Fruit fly (Drosophila melanogaster) Kc167 (cell line): ENCODE measurements around the gene CG4660.

Experiments
- Myc ChIP-seq: fragments of >200 bp; optimal IDR thresholded peaks from 2 replicates; lab custom pipeline; 2017; ENCODE audit warnings: missing external identifiers
- Sin3A ChIP-seq: fragments of >200 bp; optimal IDR thresholded peaks from 2 replicates; lab custom pipeline; 2018; ENCODE audit warnings: missing external identifiers
- h ChIP-seq: fragments of >200 bp; optimal IDR thresholded peaks from 3 replicates; lab custom pipeline; 2018; ENCODE audit warnings: missing external identifiers
- insv ChIP-seq: fragments of >200 bp; optimal IDR thresholded peaks from 3 replicates; lab custom pipeline; 2018; ENCODE audit warnings: missing external identifiers
- psq ChIP-seq: fragments of >200 bp; optimal IDR thresholded peaks from 2 replicates; lab custom pipeline; 2017; ENCODE audit warnings: missing external identifiers
- ttk ChIP-seq: sonication (Bioruptor generic); optimal IDR thresholded peaks from 2 replicates; lab custom pipeline; 2017; ENCODE audit warnings: missing external identifiers

Gene CG4660

DNA sequence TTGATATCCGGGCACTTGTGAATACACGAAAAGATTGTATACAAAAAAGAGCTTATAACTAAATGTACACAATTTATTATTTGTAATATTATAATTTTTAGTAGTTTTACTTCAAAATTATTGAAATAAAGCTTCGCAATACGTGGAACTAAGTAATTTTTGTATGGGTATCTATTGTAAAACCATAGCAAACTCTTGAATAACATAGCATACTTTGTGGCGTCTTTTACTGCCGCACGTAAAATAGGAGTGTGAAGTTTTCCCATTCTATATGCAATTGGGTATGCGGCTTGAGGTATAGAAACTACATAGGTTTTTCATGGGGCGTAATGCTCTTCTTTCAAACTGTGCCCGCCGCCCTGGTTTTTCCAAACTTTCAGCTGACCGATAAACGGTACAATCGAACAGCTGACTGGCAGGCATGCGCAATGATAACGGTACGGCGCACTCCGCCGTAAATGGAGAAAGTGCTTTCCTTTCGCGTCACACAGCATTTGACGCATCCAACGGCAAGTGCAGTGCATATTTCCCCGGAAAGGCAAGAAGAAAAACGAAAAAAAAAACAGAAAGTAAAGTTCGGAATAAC is 41.6 kb downstream of the CG4660 start, which contains the start of gene CG5937:
TSS of gene CG5937 (plus strand) at position 575 of the 586 bp plus-strand sequence.
- TF ChIP-seq ttk (no peak), psq (no peak)

DNA sequence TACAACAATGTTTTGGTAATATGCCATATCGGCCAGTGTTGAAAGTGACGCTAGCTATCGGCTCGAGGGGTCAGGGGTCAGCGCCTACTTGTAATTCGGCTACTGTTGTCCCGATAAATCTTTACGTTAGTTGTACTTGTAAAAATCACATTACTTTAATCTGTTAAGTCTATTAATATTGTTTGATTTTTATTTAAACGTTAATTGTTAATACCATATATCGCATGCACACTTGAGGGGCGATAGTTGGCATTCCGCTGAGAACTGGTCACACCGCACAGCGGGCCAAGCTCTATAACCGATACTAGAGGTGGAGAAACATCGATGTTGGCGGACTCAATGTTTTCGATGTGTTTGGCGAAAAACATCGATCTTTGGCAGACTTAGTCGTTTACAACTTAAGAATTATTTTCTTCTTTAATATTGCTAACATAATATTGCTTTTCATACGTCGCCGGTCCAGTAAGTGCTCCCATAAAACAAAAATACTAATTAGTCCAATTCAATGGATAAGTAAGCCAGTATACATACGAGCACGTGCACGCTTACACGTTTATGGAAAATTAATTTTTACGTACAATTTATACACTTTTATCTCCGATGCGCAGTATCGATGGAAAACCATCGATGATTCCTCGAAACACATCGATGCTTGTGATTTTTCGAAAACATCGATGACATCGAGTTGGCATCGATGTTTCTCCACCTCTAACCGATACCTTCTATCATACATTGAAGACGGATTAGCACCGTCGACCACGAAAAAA is 43.8 kb downstream of the CG4660 start, which contains the start of the genes rux and MCTS1:
TSS of gene rux (minus strand) at position 621 of the 767 bp plus-strand sequence.
TSS of gene MCTS1 (plus strand) at position 713 of the 767 bp plus-strand sequence.
- TF ChIP-seq ttk (no peak), insv (lab: Kevin White, UChicago) (no peak), Myc (no peak), Sin3A (lab: Kevin White, UChicago) (no peak), psq (no peak), h (lab: Kevin White, UChicago) (no peak)

DNA sequence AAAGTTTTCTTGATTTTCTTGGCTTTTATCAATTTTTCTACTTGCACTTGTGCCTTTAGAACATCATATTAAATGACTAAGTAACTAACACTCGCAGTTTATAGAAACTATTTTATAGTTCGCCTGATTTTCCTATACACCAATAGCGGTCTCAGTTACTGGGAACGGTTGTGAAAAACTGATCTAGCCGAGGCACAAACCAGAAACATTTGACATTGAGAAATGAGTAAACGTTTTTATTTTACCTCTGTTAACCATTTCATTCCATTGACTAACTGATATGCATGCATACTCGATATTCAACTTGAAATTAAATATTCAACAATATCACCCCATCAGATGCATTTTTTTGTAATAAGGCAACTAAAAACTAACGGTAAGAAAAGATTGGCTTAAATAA is 45.8 kb downstream of the CG4660 start:
- TF ChIP-seq ttk = no peak
- no peak for TF ChIP-seq psq
- TF ChIP-seq h (lab: Kevin White, UChicago) = no peak
- TF ChIP-seq insv (lab: Kevin White, UChicago) = no peak
- no peak for TF ChIP-seq Sin3A (lab: Kevin White, UChicago)
- TF ChIP-seq Myc = no peak

DNA sequence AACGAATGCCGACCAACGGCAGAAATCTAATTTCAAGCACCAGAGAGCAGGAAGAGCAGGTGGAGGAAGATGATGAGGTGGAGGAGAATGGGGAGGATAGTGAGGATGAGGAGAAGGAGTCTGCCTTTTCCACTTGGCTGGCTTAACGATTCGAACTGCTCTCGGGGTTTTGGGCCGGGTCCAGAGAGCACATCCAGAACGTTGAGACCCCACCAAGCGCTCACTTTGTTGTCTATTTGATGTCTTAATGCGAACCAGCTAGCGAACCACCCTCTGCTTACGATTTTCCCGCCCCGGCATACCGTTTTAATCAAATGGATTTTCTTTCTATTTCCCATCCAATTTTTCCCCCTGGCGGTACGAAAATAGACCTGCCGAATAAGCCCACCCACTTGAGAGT is 46.4 kb downstream of the CG4660 start:
- no peak for TF ChIP-seq psq
- TF ChIP-seq ttk = no peak
- no peak for TF ChIP-seq Sin3A (lab: Kevin White, UChicago)
- no peak for TF ChIP-seq Myc
- no peak for TF ChIP-seq h (lab: Kevin White, UChicago)
- no peak for TF ChIP-seq insv (lab: Kevin White, UChicago)

DNA sequence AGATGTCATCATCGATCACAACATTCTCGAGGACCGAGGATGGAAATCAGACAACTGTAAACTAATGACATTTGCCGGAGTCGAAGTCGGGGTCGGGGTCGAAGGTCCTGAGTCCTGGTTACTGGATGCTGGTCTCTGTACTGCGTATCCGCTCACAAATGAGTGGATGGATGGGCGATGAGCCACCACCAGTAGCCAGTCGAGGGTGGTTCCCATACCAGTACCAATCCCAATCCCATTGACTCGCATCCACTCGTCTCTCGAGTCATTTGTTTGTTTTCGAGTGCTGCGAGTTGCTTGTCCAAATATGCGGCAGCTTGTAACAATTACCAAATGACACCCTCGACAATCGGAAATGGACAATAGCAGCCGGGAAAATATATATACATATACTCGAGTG is 48.3 kb downstream of the CG4660 start:
- no peak for TF ChIP-seq ttk
- no peak for TF ChIP-seq insv (lab: Kevin White, UChicago)
- no peak for TF ChIP-seq Sin3A (lab: Kevin White, UChicago)
- no peak for TF ChIP-seq h (lab: Kevin White, UChicago)
- TF ChIP-seq Myc = no peak
- TF ChIP-seq psq = no peak

DNA sequence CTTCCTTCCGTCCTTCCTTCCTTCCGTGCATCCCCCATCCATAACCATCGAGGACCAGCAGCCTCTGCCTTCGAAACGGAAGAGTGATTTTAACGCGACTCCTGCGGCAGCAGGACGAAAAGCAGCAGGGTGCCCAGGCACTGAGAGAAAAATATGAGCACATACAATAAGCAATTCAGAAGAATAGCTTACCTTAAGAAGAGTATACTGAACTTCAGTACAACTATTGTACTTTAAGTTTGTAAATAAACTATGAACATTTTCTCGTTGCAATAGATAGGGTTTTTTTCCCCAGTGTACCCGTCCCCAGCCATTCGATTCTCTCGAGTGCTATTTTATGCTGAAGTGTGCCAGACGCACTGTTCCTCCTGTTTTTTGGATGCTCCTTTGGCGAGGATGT is 49.5 kb downstream of the CG4660 start:
- TF ChIP-seq psq = no peak
- no peak for TF ChIP-seq Myc
- TF ChIP-seq Sin3A (lab: Kevin White, UChicago) = no peak
- TF ChIP-seq h (lab: Kevin White, UChicago) = no peak
- no peak for TF ChIP-seq ttk
- TF ChIP-seq insv (lab: Kevin White, UChicago) = no peak

DNA sequence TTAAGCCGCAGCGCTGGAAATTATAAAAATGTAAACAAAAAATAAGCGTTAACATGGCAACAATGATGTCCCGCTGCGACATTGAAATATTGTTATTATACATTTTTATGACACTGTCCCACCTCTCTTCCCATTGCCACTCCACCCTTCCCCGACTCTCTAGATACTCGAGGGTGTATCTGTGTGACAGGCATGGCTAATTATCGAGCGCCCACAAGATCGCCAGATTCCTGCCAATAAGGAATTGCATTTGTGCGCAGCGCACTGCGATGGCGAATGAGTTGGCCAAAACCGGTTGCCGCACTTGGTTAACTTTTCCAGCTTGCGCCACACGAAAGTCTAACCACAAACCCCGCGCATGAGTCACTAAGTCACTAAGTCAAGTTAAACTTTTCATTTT is 50.6 kb downstream of the CG4660 start:
- TF ChIP-seq Myc (no peak), ttk (no peak), psq (no peak), h (lab: Kevin White, UChicago) (no peak), Sin3A (lab: Kevin White, UChicago) (no peak), insv (lab: Kevin White, UChicago) (no peak)

DNA sequence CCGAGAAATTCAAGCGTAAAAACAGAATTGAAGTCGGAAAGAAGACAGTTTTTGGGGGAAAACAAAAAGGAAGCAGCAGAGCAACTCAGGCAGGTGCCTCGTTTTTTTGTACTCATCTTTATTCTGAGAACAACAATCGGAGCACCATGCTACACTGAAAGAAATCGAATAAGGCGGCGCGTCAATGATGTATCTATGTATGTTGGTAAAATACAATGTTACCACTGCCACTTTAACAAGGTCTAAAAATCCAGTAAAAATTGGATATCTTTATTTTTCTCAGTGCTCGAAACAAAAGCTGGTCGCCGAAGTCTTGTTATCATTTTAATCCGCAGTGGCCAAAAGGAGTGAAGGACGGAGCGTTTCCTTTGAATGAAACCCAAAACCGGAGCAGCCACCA is 51.2 kb downstream of the CG4660 start:
- TF ChIP-seq ttk (no peak), h (lab: Kevin White, UChicago) (no peak), psq (no peak), Sin3A (lab: Kevin White, UChicago) (no peak), Myc (no peak)

DNA sequence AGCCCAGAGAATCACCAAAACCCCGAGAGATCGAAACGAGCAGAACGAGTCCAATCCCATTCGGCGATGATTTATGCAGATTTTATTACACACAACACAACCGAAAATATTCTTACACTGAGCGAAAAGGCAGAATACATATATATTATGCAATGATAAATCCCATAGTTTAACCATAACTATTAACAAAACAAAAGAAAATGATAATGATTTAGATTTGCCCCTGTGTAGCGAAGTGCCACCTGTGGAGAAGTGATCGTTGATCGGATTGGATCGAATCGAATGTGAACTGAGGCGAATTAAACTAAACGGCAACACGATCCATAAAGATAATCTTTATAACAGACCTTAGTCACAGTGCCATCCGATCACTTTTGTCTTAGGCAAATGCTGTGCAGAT is 52.2 kb downstream of the CG4660 start:
- TF ChIP-seq insv (lab: Kevin White, UChicago) = no peak
- TF ChIP-seq h (lab: Kevin White, UChicago) = no peak
- no peak for TF ChIP-seq Myc
- no peak for TF ChIP-seq ttk
- no peak for TF ChIP-seq Sin3A (lab: Kevin White, UChicago)
- TF ChIP-seq psq = no peak
